Fruit fly (Drosophila melanogaster): Measurements from ENCODE around the gene Chrac-14.

DNA sequence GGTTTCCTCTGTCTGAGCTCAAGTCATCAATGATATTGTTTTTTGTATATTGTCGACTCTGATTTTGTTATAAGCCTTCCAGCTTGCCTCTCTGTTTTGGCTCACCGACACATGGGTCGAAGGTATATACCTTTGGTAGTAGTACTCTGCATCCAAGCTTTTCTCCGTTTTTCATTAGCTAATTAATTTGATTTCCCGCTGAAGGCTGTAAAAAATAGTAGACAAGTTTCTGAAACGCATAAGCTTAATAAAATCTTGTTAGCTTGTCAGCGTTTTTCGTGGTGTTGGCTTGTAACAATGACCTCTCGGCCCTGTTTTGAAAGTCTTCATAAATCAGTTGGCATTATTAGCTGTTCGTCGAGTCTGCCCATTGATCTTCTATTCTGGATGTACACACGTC is 43.6 kb downstream of the Chrac-14 start:
- TF ChIP-seq woc (GFP tag; optimal IDR thresholded peaks at IDR 0.05): no peak
- TF ChIP-seq Hnf4 (GFP tag; optimal IDR thresholded peaks at IDR 0.05): no peak
- TF ChIP-seq sv (GFP tag; optimal IDR thresholded peaks at IDR 0.05): no peak
- TF ChIP-seq jim (GFP tag; optimal IDR thresholded peaks at IDR 0.05): no peak
- TF ChIP-seq Hr78 (GFP tag; optimal IDR thresholded peaks at IDR 0.05): no peak
- TF ChIP-seq usp (GFP tag; optimal IDR thresholded peaks at IDR 0.05): no peak
- no peak for TF ChIP-seq CG9705 (GFP tag; optimal IDR thresholded peaks at IDR 0.05)
- TF ChIP-seq Abd-B (GFP tag; optimal IDR thresholded peaks at IDR 0.05): no peak
- TF ChIP-seq Myc (optimal IDR thresholded peaks at IDR 0.05): no peak
- no peak for TF ChIP-seq OdsH (GFP tag; optimal IDR thresholded peaks at IDR 0.05)
- TF ChIP-seq rgr (GFP tag; optimal IDR thresholded peaks at IDR 0.05): no peak
